Worm (Caenorhabditis elegans) whole organism, L2 larva: ENCODE measurements around the gene F54H12.7.

ENCODE experiments used
- C34F6.9 ChIP-seq: fragments of 150-350 bp; optimal IDR thresholded peaks from 2 replicates; lab custom pipeline; 2014; ENCODE audit warnings: missing biosample characterization, missing genetic modification characterization
- F13H6.1 ChIP-seq: sonication (generic microtip); optimal IDR thresholded peaks from 2 replicates; lab custom pipeline; 2016; ENCODE audit warnings: missing genetic modification characterization, missing compliant biosample characterization
- ZK546.5 ChIP-seq: sonication (generic microtip); optimal IDR thresholded peaks from 2 replicates; lab custom pipeline; 2017; ENCODE audit warnings: missing biosample characterization, missing genetic modification characterization
- alr-1 ChIP-seq: fragments of 150-350 bp; optimal IDR thresholded peaks from 2 replicates; lab custom pipeline; 2014; ENCODE audit warnings: missing biosample characterization, missing genetic modification characterization
- aly-2 ChIP-seq: fragments of 150-350 bp; optimal IDR thresholded peaks from 2 replicates; lab custom pipeline; 2014; ENCODE audit warnings: missing biosample characterization, missing genetic modification characterization
- ama-1 ChIP-seq: fragments of 150-350 bp; optimal IDR thresholded peaks from 2 replicates; lab custom pipeline; 2018; ENCODE audit warnings: inconsistent platforms
- blmp-1 ChIP-seq: sonication (generic microtip); optimal IDR thresholded peaks from 2 replicates; lab custom pipeline; 2017; ENCODE audit warnings: missing genetic modification characterization, mild to moderate bottlenecking, missing compliant biosample characterization, antibody characterized with exemption, moderate library complexity; ENCODE audit not compliant: insufficient read depth
- ceh-16 ChIP-seq: fragments of 150-350 bp; optimal IDR thresholded peaks from 2 replicates; lab custom pipeline; 2014; ENCODE audit warnings: missing biosample characterization, missing genetic modification characterization
- crh-2 ChIP-seq: sonication (generic microtip); optimal IDR thresholded peaks from 2 replicates; lab custom pipeline; 2017; ENCODE audit warnings: missing biosample characterization, missing genetic modification characterization
- dmd-4 ChIP-seq: sonication (generic microtip); optimal IDR thresholded peaks from 2 replicates; lab custom pipeline; 2017; ENCODE audit warnings: missing biosample characterization, missing genetic modification characterization
- egl-27 ChIP-seq: sonication (generic microtip); optimal IDR thresholded peaks from 3 replicates; lab custom pipeline; 2017; ENCODE audit warnings: missing biosample characterization, missing genetic modification reagents, missing genetic modification characterization
- elt-1 ChIP-seq: fragments of 150-350 bp; optimal IDR thresholded peaks from 2 replicates; lab custom pipeline; 2014; ENCODE audit warnings: missing biosample characterization, missing genetic modification characterization
- lin-11 ChIP-seq: fragments of 150-350 bp; sonication (generic microtip); optimal IDR thresholded peaks from 2 replicates; lab custom pipeline; 2014; ENCODE audit warnings: missing biosample characterization, missing genetic modification characterization, inconsistent platforms, mixed read lengths
- lin-13 ChIP-seq: fragments of 150-350 bp; optimal IDR thresholded peaks from 2 replicates; lab custom pipeline; 2014; ENCODE audit warnings: missing biosample characterization, missing genetic modification reagents, missing genetic modification characterization
- lin-39 ChIP-seq: fragments of 150-350 bp; optimal IDR thresholded peaks from 2 replicates; lab custom pipeline; 2014; ENCODE audit warnings: missing biosample characterization, missing genetic modification reagents, missing genetic modification characterization
- lsy-2 ChIP-seq, 2 experiments: fragments of 150-350 bp in 1 of 2; sonication (generic microtip) in 1 of 2; optimal IDR thresholded peaks; 2 replicates each; lab custom pipeline; 2014 to 2017; ENCODE audit warnings: missing biosample characterization in 2 of 2, missing genetic modification characterization in 2 of 2
- mbf-1 ChIP-seq: sonication (generic microtip); optimal IDR thresholded peaks from 2 replicates; lab custom pipeline; 2017; ENCODE audit warnings: missing biosample characterization, missing genetic modification characterization
- mdl-1 ChIP-seq, 2 experiments: fragments of 150-350 bp in 1 of 2; sonication (generic microtip) in 1 of 2; optimal IDR thresholded peaks; 2 replicates each; lab custom pipeline; 2017; ENCODE audit warnings: missing biosample characterization in 2 of 2, missing genetic modification characterization in 2 of 2
- nhr-10 ChIP-seq: sonication (generic microtip); optimal IDR thresholded peaks from 2 replicates; lab custom pipeline; 2017; ENCODE audit warnings: missing biosample characterization, missing genetic modification characterization
- nhr-11 ChIP-seq: fragments of 150-350 bp; optimal IDR thresholded peaks from 2 replicates; lab custom pipeline; 2014; ENCODE audit warnings: missing biosample characterization, missing genetic modification characterization
- nhr-12 ChIP-seq: fragments of 150-350 bp; optimal IDR thresholded peaks from 2 replicates; lab custom pipeline; 2014; ENCODE audit warnings: missing biosample characterization, missing genetic modification characterization
- nhr-129 ChIP-seq: fragments of 150-350 bp; optimal IDR thresholded peaks from 2 replicates; lab custom pipeline; 2014; ENCODE audit warnings: missing biosample characterization, missing genetic modification characterization
- nhr-21 ChIP-seq: fragments of 150-350 bp; optimal IDR thresholded peaks from 2 replicates; lab custom pipeline; 2014; ENCODE audit warnings: missing biosample characterization, missing genetic modification characterization
- nhr-23 ChIP-seq: fragments of 150-350 bp; optimal IDR thresholded peaks from 2 replicates; lab custom pipeline; 2014; ENCODE audit warnings: missing biosample characterization, missing genetic modification reagents, missing genetic modification characterization
- nhr-237 ChIP-seq: fragments of 150-350 bp; optimal IDR thresholded peaks from 2 replicates; lab custom pipeline; 2014; ENCODE audit warnings: missing biosample characterization, missing genetic modification characterization
- nhr-6 ChIP-seq: fragments of 150-350 bp; optimal IDR thresholded peaks from 2 replicates; lab custom pipeline; 2014; ENCODE audit warnings: missing biosample characterization, missing genetic modification characterization
- nhr-77 ChIP-seq: fragments of 150-350 bp; optimal IDR thresholded peaks from 2 replicates; lab custom pipeline; 2014; ENCODE audit warnings: missing biosample characterization, missing genetic modification characterization
- peb-1 ChIP-seq: fragments of 150-350 bp; optimal IDR thresholded peaks from 2 replicates; lab custom pipeline; 2014; ENCODE audit warnings: missing biosample characterization, missing genetic modification characterization
- sem-4 ChIP-seq: fragments of 150-350 bp; optimal IDR thresholded peaks from 2 replicates; lab custom pipeline; 2014; ENCODE audit warnings: missing biosample characterization, missing genetic modification reagents, missing genetic modification characterization
- skn-1 ChIP-seq: sonication (generic microtip); optimal IDR thresholded peaks from 2 replicates; lab custom pipeline; 2017; ENCODE audit warnings: missing biosample characterization, missing genetic modification characterization
- sma-3 ChIP-seq: sonication (generic microtip); optimal IDR thresholded peaks from 2 replicates; lab custom pipeline; 2016; ENCODE audit warnings: missing genetic modification reagents, missing genetic modification characterization, missing compliant biosample characterization
- snpc-4 ChIP-seq: fragments of 150-350 bp; optimal IDR thresholded peaks from 2 replicates; lab custom pipeline; 2014; ENCODE audit warnings: missing biosample characterization, missing genetic modification characterization
- unc-39 ChIP-seq: fragments of 150-350 bp; optimal IDR thresholded peaks from 2 replicates; lab custom pipeline; 2014; ENCODE audit warnings: missing biosample characterization, missing genetic modification characterization
- unc-55 ChIP-seq: fragments of 150-350 bp; sonication (generic microtip); optimal IDR thresholded peaks from 3 replicates; lab custom pipeline; 2014; ENCODE audit warnings: missing biosample characterization, missing genetic modification reagents, missing genetic modification characterization
- unc-62 ChIP-seq: fragments of 150-350 bp; optimal IDR thresholded peaks from 2 replicates; lab custom pipeline; 2014; ENCODE audit warnings: missing biosample characterization, missing genetic modification reagents, missing genetic modification characterization
- ztf-1 ChIP-seq: fragments of 200-800 bp; sonication (Bioruptor generic); conservative IDR thresholded peaks from 2 replicates; pipeline ENCODE4 v1.3.6; 2022; ENCODE audit warnings: missing genetic modification characterization, missing compliant biosample characterization
- ztf-11 ChIP-seq: sonication (generic microtip); optimal IDR thresholded peaks from 2 replicates; lab custom pipeline; 2017; ENCODE audit warnings: missing biosample characterization, missing genetic modification characterization
- ztf-4 ChIP-seq: fragments of 150-350 bp; optimal IDR thresholded peaks from 2 replicates; lab custom pipeline; 2014; ENCODE audit warnings: missing biosample characterization, missing genetic modification characterization

The F54H12.7 gene

DNA sequence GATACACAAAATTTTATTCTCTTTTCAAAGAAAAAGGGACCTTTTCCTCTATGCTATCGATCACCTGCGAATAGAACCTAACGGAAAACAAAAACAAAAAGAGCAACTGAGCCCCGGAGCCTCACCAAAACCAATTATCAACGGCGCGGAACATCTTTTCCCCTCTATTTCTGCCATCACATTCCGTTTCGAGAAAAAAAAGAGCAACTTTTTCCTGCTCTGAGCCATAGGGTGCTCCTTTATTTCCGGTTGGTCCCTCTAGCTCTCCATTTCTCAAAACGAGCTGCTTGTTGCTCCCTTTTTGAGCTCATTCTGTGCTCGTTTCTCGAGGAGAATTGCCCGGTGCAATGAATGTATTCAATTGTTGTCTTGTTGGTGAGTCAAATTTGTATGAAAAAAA is 10.5 kb downstream of the F54H12.7 start, which contains the start of gene clp-1:
Gene clp-1, plus strand, starts transcription at position 301 of the 400 bp plus-strand sequence.
- TF ChIP-seq ceh-16 (tag; lab: Kevin White, UChicago): no peak

DNA sequence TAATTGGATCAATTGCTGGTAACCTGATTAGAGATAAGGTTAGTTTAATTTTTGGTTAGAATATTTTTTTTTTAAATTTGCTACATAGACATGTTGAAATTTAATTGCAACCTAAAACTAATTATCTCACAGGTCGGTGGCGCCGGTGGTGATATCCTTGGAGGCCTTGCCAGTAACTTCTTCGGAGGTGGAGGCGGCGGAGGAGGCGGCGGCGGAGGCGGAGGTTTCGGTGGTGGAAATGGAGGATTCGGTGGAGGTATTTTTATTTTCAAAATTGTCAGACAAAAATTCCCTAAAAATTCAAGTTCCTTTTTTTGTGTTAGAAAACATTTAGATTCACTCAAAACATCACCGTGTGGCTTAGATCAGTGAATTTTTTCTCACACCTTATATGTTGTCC is 12.1 kb downstream of the F54H12.7 start:
- no peak for TF ChIP-seq lsy-2 (tag; optimal IDR thresholded peaks at IDR 0.05; lab: Kevin White, UChicago)
- TF ChIP-seq ztf-11 (tag; lab: Kevin White, UChicago): no peak
- TF ChIP-seq F13H6.1 (tag; lab: Kevin White, UChicago): no peak
- no peak for TF ChIP-seq ZK546.5 (tag; lab: Kevin White, UChicago)
- TF ChIP-seq C34F6.9 (tag; lab: Kevin White, UChicago): no peak

DNA sequence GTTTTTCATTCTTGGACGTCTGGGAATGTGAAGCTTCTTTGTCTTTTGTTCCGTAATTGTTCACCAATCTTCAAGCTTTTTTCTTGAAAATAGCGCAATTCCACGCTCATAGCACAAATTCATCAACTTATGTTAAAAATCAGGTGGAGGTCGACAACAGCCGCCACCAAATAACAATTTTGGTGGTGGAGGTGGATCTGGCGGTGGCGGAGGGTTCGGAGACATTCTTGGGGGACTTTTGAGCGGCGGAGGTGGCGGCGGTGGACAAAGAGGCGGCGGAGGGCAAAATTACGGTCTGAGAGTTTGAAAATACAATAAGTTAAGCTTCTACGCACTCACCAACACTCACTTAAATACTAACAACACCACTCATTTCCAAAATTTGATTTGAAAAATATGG is 12.8 kb downstream of the F54H12.7 start:
- TF ChIP-seq crh-2 (tag; lab: Kevin White, UChicago): no peak

DNA sequence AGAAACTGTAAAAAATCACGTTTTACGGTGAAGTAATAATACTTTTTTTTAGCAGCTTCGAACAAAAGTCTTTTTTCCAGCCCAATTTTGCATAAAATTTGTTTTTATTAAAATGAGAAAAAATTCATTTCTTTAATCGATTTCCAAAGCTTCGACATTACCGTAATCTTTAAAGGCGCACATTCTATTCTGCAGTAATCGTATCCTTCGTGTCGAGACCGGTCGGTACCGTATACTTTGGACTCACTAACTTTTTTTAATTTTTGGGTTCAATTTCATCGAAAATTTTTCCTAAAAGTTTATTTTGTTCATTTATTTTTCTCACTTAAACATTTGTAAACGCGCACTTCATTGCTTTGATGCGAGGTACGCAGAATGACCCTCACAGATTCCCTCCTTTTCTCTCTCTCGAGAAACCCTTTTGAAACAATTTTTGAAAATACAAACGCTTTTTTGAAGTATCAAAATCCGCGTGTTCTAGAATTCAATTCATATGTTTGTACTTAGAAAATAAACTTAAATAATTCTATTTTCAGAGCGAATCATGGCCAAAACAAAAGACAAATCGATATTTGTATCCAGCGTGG is 17.5 kb downstream of the F54H12.7 start, which contains the start of gene hrpk-2:
Gene hrpk-2, plus strand, starts transcription at position 537 of the 587 bp plus-strand sequence.
- TF ChIP-seq ztf-4 (tag; lab: Kevin White, UChicago): no peak
- no peak for TF ChIP-seq blmp-1
- TF ChIP-seq lin-39 (tag; lab: Kevin White, UChicago): no peak
- no peak for TF ChIP-seq alr-1
- no peak for TF ChIP-seq nhr-11
- TF ChIP-seq aly-2: no peak
- no peak for TF ChIP-seq egl-27 (tag; lab: Kevin White, UChicago)
- no peak for TF ChIP-seq dmd-4
- TF ChIP-seq nhr-6: no peak
- no peak for TF ChIP-seq C34F6.9 (tag; lab: Kevin White, UChicago)
- no peak for TF ChIP-seq ZK546.5 (tag; lab: Kevin White, UChicago)
- TF ChIP-seq nhr-129 (tag; lab: Kevin White, UChicago): no peak
- TF ChIP-seq ceh-16 (tag; lab: Kevin White, UChicago): no peak
- TF ChIP-seq ztf-11 (tag; lab: Kevin White, UChicago): no peak
- no peak for TF ChIP-seq sma-3 (GFP tag; lab: Kevin White, UChicago)
- TF ChIP-seq snpc-4: no peak
- TF ChIP-seq mbf-1 (tag; lab: Kevin White, UChicago): no peak

DNA sequence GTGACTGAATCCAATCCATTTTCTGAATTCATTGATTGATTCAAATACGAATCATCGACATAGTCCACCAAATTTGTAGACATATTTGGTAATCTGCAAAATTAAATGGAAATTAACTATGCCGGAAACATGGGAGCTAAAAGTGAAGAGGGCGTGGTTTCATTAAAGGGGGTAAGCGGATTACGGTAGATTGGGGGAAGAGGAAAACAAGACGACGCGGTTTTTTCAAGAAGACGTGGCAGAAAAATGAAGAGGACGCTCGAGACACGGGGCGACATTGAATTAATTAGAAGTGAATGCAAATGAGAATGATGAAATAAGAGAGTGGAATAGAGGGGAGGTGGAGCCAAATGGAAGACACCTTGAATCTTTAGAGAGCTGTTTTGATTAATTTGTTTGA is 27.2 kb downstream of the F54H12.7 start, which contains the start of gene npr-17:
Gene npr-17, minus strand, starts transcription at position 101 of the 400 bp plus-strand sequence.
- TF ChIP-seq aly-2 (no peak), ztf-1 (GFP tag; lab: Robert Waterston, UW) (no peak), unc-62 (GFP tag; lab: Kevin White, UChicago) (no peak), lin-11 (tag; lab: Kevin White, UChicago) (no peak), ama-1 (lab: Kevin White, UChicago) (no peak), skn-1 (tag; lab: Kevin White, UChicago) (no peak), nhr-23 (tag; lab: Kevin White, UChicago) (no peak), lin-13 (GFP tag; lab: Kevin White, UChicago) (no peak), alr-1 (no peak), nhr-6 (no peak), lin-39 (tag; lab: Kevin White, UChicago) (no peak), nhr-237 (tag; lab: Kevin White, UChicago) (no peak), nhr-12 (tag; lab: Kevin White, UChicago) (no peak)

DNA sequence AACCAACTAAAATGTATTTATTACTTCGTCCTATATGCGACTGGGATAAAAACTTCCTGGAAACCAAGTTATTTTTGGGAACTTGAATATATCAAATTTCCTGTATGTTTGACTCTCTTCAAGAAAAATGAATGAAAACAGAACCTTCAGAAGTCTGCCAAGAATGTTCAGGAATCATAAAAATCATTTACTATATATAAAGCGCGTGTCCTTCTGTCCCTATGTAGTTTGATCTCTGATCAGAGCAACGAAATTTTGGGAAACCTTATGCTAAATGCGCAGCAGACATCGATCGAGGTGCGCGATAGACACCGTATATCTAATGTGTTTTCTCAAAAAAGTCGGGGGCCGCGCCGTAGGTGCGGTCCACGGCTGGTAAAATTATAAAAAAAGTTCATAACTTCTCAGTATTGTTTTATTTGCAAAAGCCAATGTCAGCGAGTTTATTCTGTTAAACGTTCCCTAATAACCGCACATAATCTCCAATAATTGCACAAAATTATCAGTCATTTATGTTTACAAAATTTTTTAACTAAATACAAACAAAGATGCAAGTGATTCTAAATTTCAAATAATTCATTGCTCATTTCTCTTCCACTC is 28.4 kb downstream of the F54H12.7 start:
- TF ChIP-seq aly-2 (no peak), unc-55 (GFP tag; lab: Kevin White, UChicago) (no peak)

DNA sequence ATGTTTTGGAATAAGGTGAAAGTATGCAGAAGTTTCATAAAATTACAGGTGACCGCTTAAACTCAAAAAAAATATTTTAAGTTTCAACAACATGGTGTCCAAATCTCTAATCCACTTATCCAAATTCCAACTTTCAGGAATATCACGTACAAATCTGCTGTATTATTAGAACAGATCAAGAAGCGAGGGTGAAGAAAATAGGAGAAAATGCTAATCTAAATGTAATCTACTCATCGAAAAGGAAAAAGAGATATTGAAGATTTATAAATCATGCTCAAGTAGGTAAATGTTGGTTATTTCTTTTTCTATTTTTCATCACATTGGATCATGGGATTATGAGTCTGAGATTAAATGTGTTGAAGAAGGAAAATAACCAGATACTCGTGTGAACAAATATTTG is 32.4 kb downstream of the F54H12.7 start:
- TF ChIP-seq nhr-237 (tag; lab: Kevin White, UChicago): no peak
- TF ChIP-seq nhr-77: no peak
- no peak for TF ChIP-seq lin-13 (GFP tag; lab: Kevin White, UChicago)
- no peak for TF ChIP-seq peb-1 (tag; lab: Kevin White, UChicago)
- no peak for TF ChIP-seq sem-4
- TF ChIP-seq nhr-10: no peak
- TF ChIP-seq alr-1: no peak
- TF ChIP-seq unc-62 (GFP tag; lab: Kevin White, UChicago): no peak
- no peak for TF ChIP-seq nhr-12 (tag; lab: Kevin White, UChicago)
- TF ChIP-seq C34F6.9 (tag; lab: Kevin White, UChicago): no peak
- TF ChIP-seq F13H6.1 (tag; lab: Kevin White, UChicago): no peak
- no peak for TF ChIP-seq ztf-4 (tag; lab: Kevin White, UChicago)
- no peak for TF ChIP-seq aly-2
- no peak for TF ChIP-seq ZK546.5 (tag; lab: Kevin White, UChicago)
- no peak for TF ChIP-seq egl-27 (tag; lab: Kevin White, UChicago)
- TF ChIP-seq nhr-21: no peak
- no peak for TF ChIP-seq elt-1 (tag; lab: Kevin White, UChicago)
- TF ChIP-seq mdl-1 (tag; optimal IDR thresholded peaks at IDR 0.05; lab: Kevin White, UChicago): no peak
- TF ChIP-seq unc-39: no peak
